Fruit fly (Drosophila melanogaster) whole organism, embryonic: ENCODE results near the gene CG14277.
A peak's percentile ranks its signal among the peaks of the same experiment; 100 is the strongest.

ENCODE experiments used
- ATbp ChIP-seq: fragments of 200-800 bp; sonication (Bioruptor generic); optimal IDR thresholded peaks from 2 replicates; lab custom pipeline; 2017; ENCODE audit warnings: missing biosample characterization, mild to moderate bottlenecking, missing genetic modification characterization, missing genetic modification reagents
- Asciz ChIP-seq: fragments of 200-800 bp; sonication (Bioruptor generic); optimal IDR thresholded peaks from 2 replicates; lab custom pipeline; 2017; ENCODE audit warnings: missing biosample characterization, mild to moderate bottlenecking, missing genetic modification characterization, missing genetic modification reagents
- Awh ChIP-seq: fragments of 200-800 bp; sonication (Bioruptor generic); IDR thresholded peaks from 2 replicates; pipeline ENCODE4, ENCODE4 v1.3.6; 2022; ENCODE audit warnings: missing biosample characterization, missing genetic modification characterization
- B-H1 ChIP-seq: fragments of 200-800 bp; sonication (Bioruptor generic); IDR thresholded peaks from 3 replicates; pipeline ENCODE4 v1.3.6; 2022; ENCODE audit warnings: missing biosample characterization, missing genetic modification characterization
- Bgb ChIP-seq: fragments of 200-800 bp; sonication (Bioruptor generic); IDR thresholded peaks from 2 replicates; pipeline ENCODE4 v1.3.6; 2022; ENCODE audit warnings: missing biosample characterization, missing genetic modification characterization; ENCODE audit not compliant: partially characterized antibody
- CG10366 ChIP-seq: fragments of 200-800 bp; sonication (Bioruptor generic); IDR thresholded peaks from 2 replicates; pipeline ENCODE4 v1.3.6; 2022; ENCODE audit warnings: missing biosample characterization, missing genetic modification characterization
- CG10565 ChIP-seq: fragments of 200-800 bp; sonication (Bioruptor generic); optimal IDR thresholded peaks from 3 replicates; lab custom pipeline; 2016; ENCODE audit warnings: missing biosample characterization, mild to moderate bottlenecking, missing genetic modification characterization
- CG11398 ChIP-seq: fragments of 200-800 bp; sonication (Bioruptor generic); optimal IDR thresholded peaks from 2 replicates; lab custom pipeline; 2016; ENCODE audit warnings: missing biosample characterization, missing genetic modification characterization
- CG11560 ChIP-seq: fragments of 200-800 bp; sonication (Bioruptor generic); IDR thresholded peaks from 3 replicates; pipeline ENCODE4 v1.3.6; 2022; ENCODE audit warnings: missing biosample characterization, missing genetic modification characterization
- CG14667 ChIP-seq: fragments of 200-800 bp; sonication (Bioruptor generic); IDR thresholded peaks from 2 replicates; pipeline ENCODE4 v1.3.6; 2022; ENCODE audit warnings: missing biosample characterization, missing genetic modification characterization
- CG15696 ChIP-seq: fragments of 200-800 bp; sonication (Bioruptor generic); optimal IDR thresholded peaks from 2 replicates; lab custom pipeline; 2019; ENCODE audit warnings: missing biosample characterization, mild to moderate bottlenecking, missing genetic modification characterization, moderate library complexity
- CG17359 ChIP-seq: fragments of 200-800 bp; sonication (Bioruptor generic); optimal IDR thresholded peaks from 3 replicates; lab custom pipeline; 2018; ENCODE audit warnings: missing biosample characterization, mild to moderate bottlenecking, missing genetic modification characterization, moderate library complexity
- CG31388 ChIP-seq: fragments of 200-800 bp; sonication (Bioruptor generic); optimal IDR thresholded peaks from 2 replicates; lab custom pipeline; 2016; ENCODE audit warnings: missing biosample characterization, missing genetic modification characterization
- CG32532 ChIP-seq: fragments of 200-800 bp; sonication (Bioruptor generic); IDR thresholded peaks from 2 replicates; pipeline ENCODE4 v1.3.6; 2022; ENCODE audit warnings: missing biosample characterization, missing genetic modification characterization
- CG32772 ChIP-seq: fragments of 200-800 bp; sonication (Bioruptor generic); IDR thresholded peaks from 2 replicates; pipeline ENCODE4 v1.3.6; 2022; ENCODE audit warnings: missing biosample characterization, missing genetic modification characterization
- CG4360 ChIP-seq: fragments of 200-800 bp; sonication (Bioruptor generic); IDR thresholded peaks from 2 replicates; pipeline ENCODE4 v1.3.6; 2022; ENCODE audit warnings: missing biosample characterization, missing genetic modification characterization
- CG4617 ChIP-seq: fragments of 200-800 bp; sonication (Bioruptor generic); optimal IDR thresholded peaks from 3 replicates; lab custom pipeline; 2016; ENCODE audit warnings: missing biosample characterization, missing genetic modification characterization, borderline replicate concordance
- CG5180 ChIP-seq: fragments of 200-800 bp; sonication (Bioruptor generic); optimal IDR thresholded peaks from 3 replicates; lab custom pipeline; 2017; ENCODE audit warnings: missing biosample characterization, missing genetic modification characterization, mild to moderate bottlenecking, moderate library complexity, missing genetic modification reagents
- CG6654 ChIP-seq: fragments of 200-800 bp; sonication (Bioruptor generic); optimal IDR thresholded peaks from 2 replicates; lab custom pipeline; 2017; ENCODE audit warnings: missing biosample characterization, mild to moderate bottlenecking, missing genetic modification characterization
- CG6854 ChIP-seq: fragments of 200-800 bp; sonication (Bioruptor generic); optimal IDR thresholded peaks from 3 replicates; lab custom pipeline; 2017; ENCODE audit warnings: missing biosample characterization, mild to moderate bottlenecking, missing genetic modification characterization
- CG7928 ChIP-seq: fragments of 200-800 bp; sonication (Bioruptor generic); optimal IDR thresholded peaks from 2 replicates; lab custom pipeline; 2017; ENCODE audit warnings: missing biosample characterization, mild to moderate bottlenecking, missing genetic modification characterization
- D19A ChIP-seq: fragments of 200-800 bp; optimal IDR thresholded peaks from 3 replicates; lab custom pipeline; 2019; ENCODE audit warnings: missing biosample characterization, mild to moderate bottlenecking, missing genetic modification characterization, moderate library complexity
- Dbx ChIP-seq: fragments of 200-800 bp; sonication (Bioruptor generic); IDR thresholded peaks from 3 replicates; pipeline ENCODE4 v1.3.6; 2022; ENCODE audit warnings: missing biosample characterization, missing genetic modification characterization
- Dek ChIP-seq: fragments of 200-800 bp; sonication (Bioruptor generic); optimal IDR thresholded peaks from 3 replicates; lab custom pipeline; 2019; ENCODE audit warnings: missing biosample characterization, mild to moderate bottlenecking, missing genetic modification characterization, moderate library complexity
- E2f1 ChIP-seq: fragments of 200-800 bp; sonication (Bioruptor generic); IDR thresholded peaks from 2 replicates; pipeline ENCODE4 v1.3.6; 2022; ENCODE audit warnings: missing biosample characterization, missing genetic modification characterization
- Eip74EF ChIP-seq, 2 experiments: fragments of 200-800 bp in 1 of 2; fragments of >200 bp in 1 of 2; sonication (Bioruptor generic) in 1 of 2; optimal IDR thresholded peaks; 2 replicates each; lab custom pipeline; 2017 to 2019; ENCODE audit warnings: missing biosample characterization in 2 of 2, missing genetic modification characterization in 2 of 2, mild to moderate bottlenecking in 1 of 2, moderate library complexity in 1 of 2
- Hr3 ChIP-seq: fragments of 200-800 bp; sonication (Bioruptor generic); optimal IDR thresholded peaks from 3 replicates; lab custom pipeline; 2016; ENCODE audit warnings: missing biosample characterization, missing genetic modification characterization
- Meics ChIP-seq: fragments of 200-800 bp; sonication (Bioruptor generic); optimal IDR thresholded peaks from 2 replicates; lab custom pipeline; 2017; ENCODE audit warnings: missing biosample characterization, mild to moderate bottlenecking, missing genetic modification characterization
- Neu2 ChIP-seq: fragments of 200-800 bp; sonication (Bioruptor generic); optimal IDR thresholded peaks from 3 replicates; lab custom pipeline; 2016; ENCODE audit warnings: missing biosample characterization, missing genetic modification characterization, borderline replicate concordance
- Nf-YC ChIP-seq: fragments of 200-800 bp; optimal IDR thresholded peaks from 3 replicates; lab custom pipeline; 2019; ENCODE audit warnings: missing biosample characterization, mild to moderate bottlenecking, missing genetic modification characterization, moderate library complexity
- NfI ChIP-seq: fragments of 200-800 bp; sonication (Bioruptor generic); optimal IDR thresholded peaks from 3 replicates; lab custom pipeline; 2018; ENCODE audit warnings: missing biosample characterization, mild to moderate bottlenecking, missing genetic modification characterization, moderate library complexity
- Oli ChIP-seq: fragments of 200-800 bp; sonication (Bioruptor generic); optimal IDR thresholded peaks from 2 replicates; lab custom pipeline; 2018; ENCODE audit warnings: missing biosample characterization, mild to moderate bottlenecking, missing genetic modification characterization, moderate library complexity
- Optix ChIP-seq: fragments of 200-800 bp; sonication (Bioruptor generic); IDR thresholded peaks from 3 replicates; pipeline ENCODE4 v1.3.6; 2022; ENCODE audit warnings: missing biosample characterization, missing genetic modification characterization
- Rx ChIP-seq: fragments of 200-800 bp; sonication (Bioruptor generic); IDR thresholded peaks from 2 replicates; pipeline ENCODE4 v1.3.6; 2022; ENCODE audit warnings: missing biosample characterization, missing genetic modification characterization
- Sin3A ChIP-seq: fragments of >200 bp; optimal IDR thresholded peaks from 2 replicates; lab custom pipeline; 2018
- Usf ChIP-seq: fragments of 200-800 bp; sonication (Bioruptor generic); optimal IDR thresholded peaks from 2 replicates; lab custom pipeline; 2017; ENCODE audit warnings: missing genotype, missing biosample characterization, missing genetic modification characterization
- az2 ChIP-seq: fragments of 200-800 bp; sonication (Bioruptor generic); optimal IDR thresholded peaks from 3 replicates; lab custom pipeline; 2016; ENCODE audit warnings: missing biosample characterization, missing genetic modification characterization
- bigmax ChIP-seq: fragments of 200-800 bp; sonication (Bioruptor generic); optimal IDR thresholded peaks from 2 replicates; lab custom pipeline; 2018; ENCODE audit warnings: missing biosample characterization, mild to moderate bottlenecking, missing genetic modification characterization
- cg ChIP-seq: fragments of 200-800 bp; sonication (Bioruptor generic); optimal IDR thresholded peaks from 3 replicates; lab custom pipeline; 2019; ENCODE audit warnings: missing biosample characterization, mild to moderate bottlenecking, missing genetic modification characterization, moderate library complexity
- dmrt99B ChIP-seq: fragments of 200-800 bp; sonication (Bioruptor generic); optimal IDR thresholded peaks from 2 replicates; lab custom pipeline; 2018; ENCODE audit warnings: missing biosample characterization, mild to moderate bottlenecking, missing genetic modification characterization, moderate library complexity
- ken ChIP-seq: fragments of 200-800 bp; sonication (Bioruptor generic); IDR thresholded peaks from 3 replicates; pipeline ENCODE4 v1.3.6; 2022; ENCODE audit warnings: missing biosample characterization, missing genetic modification characterization
- klu ChIP-seq: fragments of 200-800 bp; sonication (Bioruptor generic); IDR thresholded peaks from 2 replicates; pipeline ENCODE4 v1.3.6; 2022; ENCODE audit warnings: missing biosample characterization, missing genetic modification characterization
- knrl ChIP-seq: fragments of 200-800 bp; sonication (Bioruptor generic); IDR thresholded peaks from 3 replicates; pipeline ENCODE4 v1.3.6; 2022; ENCODE audit warnings: missing biosample characterization, missing genetic modification characterization; ENCODE audit not compliant: partially characterized antibody
- lab ChIP-seq: fragments of 200-800 bp; sonication (Bioruptor generic); optimal IDR thresholded peaks from 3 replicates; lab custom pipeline; 2017; ENCODE audit warnings: missing biosample characterization, missing genetic modification characterization, mild to moderate bottlenecking, moderate library complexity, missing genetic modification reagents
- nom ChIP-seq: fragments of 200-800 bp; sonication (Bioruptor generic); optimal IDR thresholded peaks from 2 replicates; lab custom pipeline; 2017; ENCODE audit warnings: missing biosample characterization, missing genetic modification characterization, mild to moderate bottlenecking, moderate library complexity, missing genetic modification reagents
- rib ChIP-seq: fragments of 200-800 bp; sonication (Bioruptor generic); IDR thresholded peaks from 2 replicates; pipeline ENCODE4 v1.3.6; 2022; ENCODE audit warnings: missing biosample characterization, missing genetic modification characterization
- tgo ChIP-seq: fragments of 200-800 bp; sonication (Bioruptor generic); IDR thresholded peaks from 3 replicates; pipeline ENCODE4 v1.3.6; 2022; ENCODE audit warnings: missing biosample characterization, missing genetic modification characterization
- trh ChIP-seq: fragments of 200-800 bp; sonication (Bioruptor generic); optimal IDR thresholded peaks from 2 replicates; lab custom pipeline; 2016; ENCODE audit warnings: missing biosample characterization, missing genetic modification characterization
- vfl ChIP-seq: fragments of 200-800 bp; sonication (Bioruptor generic); optimal IDR thresholded peaks from 2 replicates; lab custom pipeline; 2016; ENCODE audit warnings: missing biosample characterization, missing genetic modification characterization
- yki ChIP-seq: fragments of >200 bp; optimal IDR thresholded peaks from 3 replicates; lab custom pipeline; 2018
- z ChIP-seq: fragments of 200-800 bp; sonication (Bioruptor generic); IDR thresholded peaks from 3 replicates; pipeline ENCODE4 v1.3.6; 2022; ENCODE audit warnings: missing biosample characterization, missing genetic modification characterization

Gene CG14277

dm6 chr2L:8284913-8285619, 42.8 kb downstream of the CG14277 start (continued):
- TF ChIP-seq Nf-YC (no peak), Usf (GFP tag; lab: Kevin White, UChicago) (no peak), CG7928 (GFP tag; lab: Kevin White, UChicago) (no peak), E2f1 (GFP tag; lab: Robert Waterston, UW) (no peak), yki (lab: Kevin White, UChicago) (no peak), CG6654 (GFP tag; lab: Kevin White, UChicago) (no peak), CG15696 (tag; lab: Kevin White, UChicago) (no peak), Meics (GFP tag; lab: Kevin White, UChicago) (no peak), cg (GFP tag; lab: Kevin White, UChicago) (no peak), dmrt99B (tag; lab: Kevin White, UChicago) (peak; percentile 43), CG10366 (GFP tag; lab: Robert Waterston, UW) (no peak), D19A (peak; percentile 22), ken (GFP tag; lab: Robert Waterston, UW) (no peak), Neu2 (GFP tag; lab: Kevin White, UChicago) (no peak), CG5180 (GFP tag; lab: Kevin White, UChicago) (peak; percentile 33), ATbp (GFP tag; lab: Kevin White, UChicago) (peak; percentile 80), z (GFP tag; lab: Robert Waterston, UW) (no peak), CG32532 (GFP tag; lab: Robert Waterston, UW) (no peak), Dek (tag; lab: Kevin White, UChicago) (no peak), rib (GFP tag; lab: Robert Waterston, UW) (no peak), knrl (no peak), Eip74EF (GFP tag; optimal IDR thresholded peaks at IDR 0.05; lab: Kevin White, UChicago) (peak in 1 of 2 experiments; percentile 20), Rx (GFP tag; lab: Robert Waterston, UW) (no peak), Asciz (GFP tag; lab: Kevin White, UChicago) (peak; percentile 58), CG10565 (GFP tag; lab: Kevin White, UChicago) (no peak), Dbx (GFP tag; lab: Robert Waterston, UW) (no peak), klu (GFP tag; lab: Robert Waterston, UW) (no peak), Oli (tag; lab: Kevin White, UChicago) (peak; percentile 40), CG4360 (GFP tag; lab: Robert Waterston, UW) (no peak), CG11398 (GFP tag; lab: Kevin White, UChicago) (no peak), CG31388 (GFP tag; lab: Kevin White, UChicago) (no peak), Hr3 (GFP tag; lab: Kevin White, UChicago) (no peak), az2 (GFP tag; lab: Kevin White, UChicago) (peak; percentile 6), CG17359 (peak; percentile 44), CG4617 (GFP tag; lab: Kevin White, UChicago) (no peak), CG11560 (tag; lab: Robert Waterston, UW) (no peak), trh (GFP tag; lab: Kevin White, UChicago) (no peak), nom (GFP tag; lab: Kevin White, UChicago) (no peak), CG14667 (no peak), bigmax (GFP tag; lab: Kevin White, UChicago) (no peak), Awh (peak; percentile 45; the same call in 1 of the 2 replicates), B-H1 (GFP tag; lab: Robert Waterston, UW) (no peak), tgo (GFP tag; lab: Robert Waterston, UW) (no peak), Sin3A (no peak), lab (peak; percentile 27), CG6854 (no peak), Optix (GFP tag; lab: Robert Waterston, UW) (no peak), CG32772 (GFP tag; lab: Robert Waterston, UW) (no peak), NfI (no peak), Bgb (GFP tag; lab: Robert Waterston, UW) (no peak), vfl (GFP tag; lab: Kevin White, UChicago) (no peak)
